Fruit fly (Drosophila melanogaster) whole organism, wandering third instar larva: ENCODE data around the gene CG34291.

Source experiments
- Abd-B ChIP-seq: fragments of >200 bp; optimal IDR thresholded peaks from 2 replicates; lab custom pipeline; 2017; ENCODE audit warnings: missing biosample characterization, missing genetic modification characterization
- CG32264 ChIP-seq: fragments of 200-800 bp; sonication (Bioruptor generic); optimal IDR thresholded peaks from 2 replicates; lab custom pipeline; 2016; ENCODE audit warnings: missing biosample characterization, missing genetic modification characterization
- CG9705 ChIP-seq: fragments of 200-800 bp; sonication (Bioruptor generic); optimal IDR thresholded peaks from 2 replicates; lab custom pipeline; 2018; ENCODE audit warnings: missing biosample characterization, mild to moderate bottlenecking, missing genetic modification characterization
- Myc ChIP-seq: fragments of >200 bp; optimal IDR thresholded peaks from 2 replicates; lab custom pipeline; 2017
- OdsH ChIP-seq: fragments of 200-800 bp; sonication (Bioruptor generic); optimal IDR thresholded peaks from 2 replicates; lab custom pipeline; 2016; ENCODE audit warnings: missing biosample characterization, mild to moderate bottlenecking, missing genetic modification characterization
- h ChIP-seq: fragments of 200-800 bp; sonication (Bioruptor generic); optimal IDR thresholded peaks from 3 replicates; lab custom pipeline; 2016; ENCODE audit warnings: missing biosample characterization, mild to moderate bottlenecking, missing genetic modification characterization

- no peak for TF ChIP-seq Myc (lab: Kevin White, UChicago)
- TF ChIP-seq h (GFP tag; lab: Kevin White, UChicago), result no peak
- no peak for TF ChIP-seq OdsH (GFP tag; lab: Kevin White, UChicago)
- no peak for TF ChIP-seq Abd-B (GFP tag; lab: Kevin White, UChicago)
- no peak for TF ChIP-seq CG9705 (GFP tag; lab: Kevin White, UChicago)
- no peak for TF ChIP-seq CG32264 (GFP tag; lab: Kevin White, UChicago)
These were observed 15.0 kb upstream of the CG34291 start, which contains the start of gene tx for dm6 chr3R:26440455-26441196.
